Worm (Caenorhabditis elegans): ENCODE measurements around the gene D2045.5.

D2045.5 gene

DNA sequence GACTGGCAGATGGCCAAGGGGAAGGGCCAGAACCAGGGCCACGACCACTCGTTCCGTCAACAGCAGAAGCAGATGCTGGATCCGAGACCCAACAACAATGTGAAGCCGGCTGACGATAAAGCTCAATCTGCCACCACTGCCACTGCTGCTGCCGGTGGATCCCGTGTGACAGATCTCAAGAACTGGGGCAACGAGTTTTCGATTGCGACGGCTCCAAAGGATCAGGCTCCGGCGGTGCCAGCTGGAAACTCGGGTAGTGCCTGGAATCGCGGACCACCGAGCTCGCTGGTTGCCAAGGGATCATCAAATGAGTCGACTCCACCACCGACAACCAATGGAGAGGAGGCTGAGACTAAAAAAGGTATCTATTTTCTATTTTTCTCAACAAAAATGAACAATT, 5.0 kb downstream of the D2045.5 start:
- no peak for TF ChIP-seq ama-1 (optimal IDR thresholded peaks at IDR 0.05)
- no peak for TF ChIP-seq egl-27 (tag; optimal IDR thresholded peaks at IDR 0.05)
- no peak for TF ChIP-seq unc-98 (GFP tag; IDR thresholded peaks at IDR 0.05)
- TF ChIP-seq snu-23 (GFP tag; optimal IDR thresholded peaks at IDR 0.05): no peak
- TF ChIP-seq C34B4.2 (tag; optimal IDR thresholded peaks at IDR 0.05): no peak
- TF ChIP-seq ceh-63 (GFP tag; optimal IDR thresholded peaks at IDR 0.05): no peak

ce11 chrIII:10463653-10464052, 5.8 kb downstream of the D2045.5 start:
- TF ChIP-seq skn-1 (tag; optimal IDR thresholded peaks at IDR 0.05) (peak; percentile 69), C16A3.4 (tag; optimal IDR thresholded peaks at IDR 0.05) (peak; percentile 9), mab-9 (GFP tag; IDR thresholded peaks at IDR 0.05) (no peak), fkh-4 (tag; optimal IDR thresholded peaks at IDR 0.05; ENCODE audit: borderline replicate concordance) (no peak), rnt-1 (tag; optimal IDR thresholded peaks at IDR 0.05) (peak; percentile 32), nhr-237 (tag; optimal IDR thresholded peaks at IDR 0.05) (no peak), snpc-4 (tag; optimal IDR thresholded peaks at IDR 0.05) (no peak), nhr-77 (tag; optimal IDR thresholded peaks at IDR 0.05) (no peak), ets-5 (GFP tag; IDR thresholded peaks at IDR 0.05) (no peak), aly-2 (tag; optimal IDR thresholded peaks at IDR 0.05) (no peak), nhr-20 (tag; optimal IDR thresholded peaks at IDR 0.05) (peak; percentile 17), nhr-84 (tag; optimal IDR thresholded peaks at IDR 0.05) (no peak), efl-1 (optimal IDR thresholded peaks at IDR 0.05) (peak; percentile 3 to 12), efl-1 (GFP tag; optimal IDR thresholded peaks at IDR 0.05 in 1 of 2) (peak in 1 of 2 experiments; percentile 89), snu-23 (GFP tag; optimal IDR thresholded peaks at IDR 0.05) (peak; percentile 60), dpl-1 (GFP tag; optimal IDR thresholded peaks at IDR 0.05) (peak in 1 of 3 experiments; percentile 23), lin-14 (GFP tag; optimal IDR thresholded peaks at IDR 0.05) (peak; percentile 69), nhr-90 (tag; optimal IDR thresholded peaks at IDR 0.05; ENCODE audit: poor library complexity) (peak; percentile 27), isw-1 (GFP tag; IDR thresholded peaks at IDR 0.05) (no peak), grh-1 (GFP tag; IDR thresholded peaks at IDR 0.05) (no peak), pax-3 (tag; optimal IDR thresholded peaks at IDR 0.05) (no peak), nhr-47 (tag; optimal IDR thresholded peaks at IDR 0.05) (no peak), nhr-11 (tag; optimal IDR thresholded peaks at IDR 0.05) (no peak), lsy-2 (tag; optimal IDR thresholded peaks at IDR 0.05) (peak in 1 of 2 experiments; percentile 43), sptf-1 (tag; optimal IDR thresholded peaks at IDR 0.05) (no peak), nhr-85 (tag) (no peak), elt-3 (tag; optimal IDR thresholded peaks at IDR 0.05) (peak in 2 of 6 experiments; percentile 0 to 72), lir-3 (tag; optimal IDR thresholded peaks at IDR 0.05; ENCODE audit: poor library complexity) (no peak), nhr-71 (tag; optimal IDR thresholded peaks at IDR 0.05) (peak; percentile 28), jun-1 (tag; optimal IDR thresholded peaks at IDR 0.05) (no peak), aha-1 (tag; optimal IDR thresholded peaks at IDR 0.05) (no peak), egl-13 (tag; optimal IDR thresholded peaks at IDR 0.05) (no peak), blmp-1 (tag; optimal IDR thresholded peaks at IDR 0.05) (peak; percentile 91), ceh-8 (GFP tag; optimal IDR thresholded peaks at IDR 0.05) (no peak), lin-35 (GFP tag; optimal IDR thresholded peaks at IDR 0.05) (peak in 1 of 2 experiments; percentile 70), nhr-28 (tag; optimal IDR thresholded peaks at IDR 0.05) (no peak), ceh-90 (tag; optimal IDR thresholded peaks at IDR 0.05) (no peak), hlh-17 (GFP tag; optimal IDR thresholded peaks at IDR 0.05; ENCODE audit: borderline replicate concordance) (no peak), ztf-11 (tag; optimal IDR thresholded peaks at IDR 0.05) (no peak), mep-1 (tag; optimal IDR thresholded peaks at IDR 0.05) (peak; percentile 55), mdl-1 (tag; optimal IDR thresholded peaks at IDR 0.05) (peak in 1 of 2 experiments; percentile 31)

All from whole organism, L1 larva.